Worm (Caenorhabditis elegans) whole organism, L2 larva: Measurements from ENCODE around the gene szy-20.

ENCODE experiments used
- C34F6.9 ChIP-seq: fragments of 150-350 bp; optimal IDR thresholded peaks from 2 replicates; lab custom pipeline; 2014; ENCODE audit warnings: missing biosample characterization, missing genetic modification characterization
- ZK546.5 ChIP-seq: sonication (generic microtip); optimal IDR thresholded peaks from 2 replicates; lab custom pipeline; 2017; ENCODE audit warnings: missing biosample characterization, missing genetic modification characterization
- ceh-82 ChIP-seq: fragments of 150-350 bp; optimal IDR thresholded peaks from 2 replicates; lab custom pipeline; 2014; ENCODE audit warnings: missing biosample characterization, missing genetic modification characterization
- elt-3 ChIP-seq: sonication (generic microtip); optimal IDR thresholded peaks from 2 replicates; lab custom pipeline; 2017; ENCODE audit warnings: missing biosample characterization, missing genetic modification characterization
- fos-1 ChIP-seq: fragments of 150-350 bp; optimal IDR thresholded peaks from 2 replicates; lab custom pipeline; 2014; ENCODE audit warnings: missing biosample characterization, missing genetic modification characterization
- lin-39 ChIP-seq: fragments of 150-350 bp; optimal IDR thresholded peaks from 2 replicates; lab custom pipeline; 2014; ENCODE audit warnings: missing biosample characterization, missing genetic modification reagents, missing genetic modification characterization
- nhr-25 ChIP-seq: fragments of 150-350 bp; sonication (generic microtip); optimal IDR thresholded peaks from 3 replicates; lab custom pipeline; 2014; ENCODE audit warnings: missing biosample characterization, missing genetic modification characterization
- skn-1 ChIP-seq: sonication (generic microtip); optimal IDR thresholded peaks from 2 replicates; lab custom pipeline; 2017; ENCODE audit warnings: missing biosample characterization, missing genetic modification characterization
- ztf-11 ChIP-seq: sonication (generic microtip); optimal IDR thresholded peaks from 2 replicates; lab custom pipeline; 2017; ENCODE audit warnings: missing biosample characterization, missing genetic modification characterization

- TF ChIP-seq lin-39 (tag; lab: Kevin White, UChicago) (no peak), C34F6.9 (tag; lab: Kevin White, UChicago) (no peak), nhr-25 (tag; lab: Kevin White, UChicago) (no peak), fos-1 (tag; lab: Kevin White, UChicago) (no peak), skn-1 (no peak), ZK546.5 (no peak), elt-3 (tag; lab: Kevin White, UChicago) (no peak), ceh-82 (no peak), ztf-11 (tag; lab: Kevin White, UChicago) (no peak)
These were observed 41.0 kb upstream of the szy-20 start for ce11 chrII:9009976-9010702.
